Worm (Caenorhabditis elegans): ENCODE results near the gene C04E12.5.

DNA sequence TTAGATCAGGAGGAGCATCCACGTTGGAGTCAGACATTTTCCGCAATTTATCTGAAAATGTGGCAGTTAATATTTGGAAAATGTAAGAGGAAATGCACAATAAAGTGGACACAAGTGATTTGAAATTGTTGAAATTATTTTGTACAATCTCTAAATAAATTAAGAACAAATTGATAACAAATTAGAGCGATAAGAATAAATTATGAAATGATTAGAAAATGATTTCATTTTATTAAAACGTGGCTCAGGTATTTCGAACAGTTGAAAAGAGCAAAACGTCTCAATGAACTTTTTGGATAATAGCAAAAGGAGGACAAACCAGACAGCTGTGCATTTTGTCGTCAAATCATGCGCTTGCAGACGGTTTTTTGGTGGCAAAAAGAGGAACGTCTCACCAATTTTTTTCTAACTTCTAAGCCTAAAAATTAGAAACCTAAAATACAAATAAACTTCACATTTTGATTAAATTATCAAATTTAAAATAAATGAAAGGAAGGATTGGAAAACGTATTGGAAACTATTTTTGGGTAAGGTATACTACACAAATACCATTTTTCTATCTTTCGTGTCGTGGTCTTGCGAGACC, 11.8 kb upstream of the C04E12.5 start, which contains the start of gene fbxa-65:
- TF ChIP-seq attf-3 (GFP tag; conservative IDR thresholded peaks at IDR 0.05): no peak
- no peak for TF ChIP-seq ama-1 (optimal IDR thresholded peaks at IDR 0.05)
- no peak for TF ChIP-seq ama-1 (GFP tag; optimal IDR thresholded peaks at IDR 0.05)
- no peak for TF ChIP-seq lin-40 (tag; optimal IDR thresholded peaks at IDR 0.05)
- no peak for TF ChIP-seq nfya-1 (tag; optimal IDR thresholded peaks at IDR 0.05; ENCODE audit: borderline replicate concordance, insufficient read depth)
- no peak for TF ChIP-seq snpc-1.3 (tag; optimal IDR thresholded peaks at IDR 0.05; ENCODE audit: insufficient read depth)
- no peak for TF ChIP-seq Y79H2A.3 (GFP tag; conservative IDR thresholded peaks at IDR 0.05)
- TF ChIP-seq B0261.1 (tag; optimal IDR thresholded peaks at IDR 0.05): no peak
- no peak for TF ChIP-seq sea-2 (GFP tag; IDR thresholded peaks at IDR 0.05)
- TF ChIP-seq Y53G8AR.9 (GFP tag; conservative IDR thresholded peaks at IDR 0.05): no peak

Data from whole organism, young adult.